Worm (Caenorhabditis elegans) whole organism, L4 larva: ENCODE measurements around the gene pars-1.
A peak's percentile ranks its signal among the peaks of the same experiment; 100 is the strongest.

Experiments
- F26F4.8 ChIP-seq: fragments of 200-800 bp; sonication (Bioruptor generic); conservative IDR thresholded peaks from 2 replicates; pipeline ENCODE4 v1.3.6; 2022; ENCODE audit warnings: missing genetic modification characterization, missing compliant biosample characterization
- F49E8.2 ChIP-seq: sonication (generic microtip); optimal IDR thresholded peaks from 2 replicates; lab custom pipeline; 2016; ENCODE audit warnings: missing compliant biosample characterization, mild to moderate bottlenecking, missing genetic modification characterization, borderline replicate concordance
- Y48G9A.11 ChIP-seq: fragments of 200-800 bp; sonication (Bioruptor generic); IDR thresholded peaks from 2 replicates; pipeline ENCODE4 v1.3.6; 2022; ENCODE audit warnings: missing genetic modification reagents, missing genetic modification characterization, missing compliant biosample characterization
- Y75B8A.6 ChIP-seq: fragments of 200-800 bp; sonication (Bioruptor generic); IDR thresholded peaks from 2 replicates; pipeline ENCODE4 v1.3.6; 2022; ENCODE audit warnings: missing genetic modification reagents, missing genetic modification characterization, missing compliant biosample characterization
- ZK337.2 ChIP-seq: fragments of 200-800 bp; sonication (Bioruptor generic); IDR thresholded peaks from 2 replicates; pipeline ENCODE4 v1.3.6; 2022; ENCODE audit warnings: missing genetic modification reagents, missing genetic modification characterization, missing compliant biosample characterization
- aly-2 ChIP-seq: sonication (generic microtip); optimal IDR thresholded peaks from 2 replicates; lab custom pipeline; 2018; ENCODE audit warnings: missing biosample characterization, missing genetic modification characterization
- arid-1 ChIP-seq: fragments of 200-800 bp; sonication (Bioruptor generic); conservative IDR thresholded peaks from 2 replicates; pipeline ENCODE4 v1.3.6; 2022; ENCODE audit warnings: missing genetic modification reagents, missing genetic modification characterization, missing compliant biosample characterization
- ceh-28 ChIP-seq: fragments of 150-350 bp; optimal IDR thresholded peaks from 2 replicates; lab custom pipeline; 2014; ENCODE audit warnings: missing biosample characterization, missing genetic modification reagents, missing genetic modification characterization
- ceh-32 ChIP-seq: sonication (generic microtip); optimal IDR thresholded peaks from 2 replicates; lab custom pipeline; 2016; ENCODE audit warnings: mild to moderate bottlenecking, missing genetic modification characterization, missing compliant biosample characterization; ENCODE audit not compliant: poor library complexity
- ceh-82 ChIP-seq: sonication (generic microtip); optimal IDR thresholded peaks from 2 replicates; lab custom pipeline; 2017; ENCODE audit warnings: missing biosample characterization, missing genetic modification characterization
- ctbp-1 ChIP-seq: fragments of 200-800 bp; sonication (Bioruptor generic); IDR thresholded peaks from 2 replicates; pipeline ENCODE4 v1.3.6; 2022; ENCODE audit warnings: missing genetic modification reagents, missing genetic modification characterization, missing compliant biosample characterization
- daf-12 ChIP-seq: fragments of 150-350 bp; optimal IDR thresholded peaks from 2 replicates; lab custom pipeline; 2014; ENCODE audit warnings: missing biosample characterization, missing genetic modification reagents, missing genetic modification characterization
- dmd-9 ChIP-seq: fragments of 200-800 bp; sonication (Bioruptor generic); IDR thresholded peaks from 2 replicates; pipeline ENCODE4 v1.3.6; 2022; ENCODE audit warnings: missing genetic modification reagents, missing genetic modification characterization, missing compliant biosample characterization
- dpl-1 ChIP-seq: fragments of 150-350 bp; optimal IDR thresholded peaks from 2 replicates; lab custom pipeline; 2014; ENCODE audit warnings: missing biosample characterization, missing genetic modification reagents, missing genetic modification characterization
- duxl-1 ChIP-seq: sonication (generic microtip); optimal IDR thresholded peaks from 2 replicates; lab custom pipeline; 2016; ENCODE audit warnings: mild to moderate bottlenecking, missing genetic modification characterization, moderate library complexity, missing compliant biosample characterization; ENCODE audit not compliant: poor library complexity
- dve-1 ChIP-seq: sonication (generic microtip); optimal IDR thresholded peaks from 2 replicates; lab custom pipeline; 2017; ENCODE audit warnings: antibody characterized with exemption, mild to moderate bottlenecking, missing genetic modification characterization, missing compliant biosample characterization; ENCODE audit not compliant: insufficient read depth
- egl-27 ChIP-seq: sonication (generic microtip); optimal IDR thresholded peaks from 3 replicates; lab custom pipeline; 2017; ENCODE audit warnings: missing biosample characterization, missing genetic modification reagents, missing genetic modification characterization
- hif-1 ChIP-seq, 2 experiments: sonication (generic microtip); optimal IDR thresholded peaks; 2 replicates each; lab custom pipeline; 2016 to 2017; ENCODE audit warnings: missing compliant biosample characterization in 2 of 2, missing genetic modification characterization in 2 of 2, missing genetic modification reagents in 2 of 2, missing genotype in 2 of 2, mild to moderate bottlenecking in 1 of 2
- jun-1 ChIP-seq: fragments of 150-350 bp; optimal IDR thresholded peaks from 2 replicates; lab custom pipeline; 2014; ENCODE audit warnings: missing biosample characterization, missing genetic modification reagents, missing genetic modification characterization
- lim-7 ChIP-seq: fragments of 200-800 bp; sonication (Bioruptor generic); IDR thresholded peaks from 2 replicates; pipeline ENCODE4 v1.3.6; 2022; ENCODE audit warnings: missing genetic modification characterization, missing compliant biosample characterization
- lin-1 ChIP-seq: fragments of 200-800 bp; sonication (Bioruptor generic); IDR thresholded peaks from 2 replicates; pipeline ENCODE4 v1.3.6; 2022; ENCODE audit warnings: missing genetic modification reagents, missing genetic modification characterization, missing compliant biosample characterization
- lin-15B ChIP-seq: fragments of 150-350 bp; sonication (generic microtip); optimal IDR thresholded peaks from 3 replicates; lab custom pipeline; 2014; ENCODE audit warnings: missing biosample characterization, missing genetic modification characterization
- lin-39 ChIP-seq: fragments of 150-350 bp; optimal IDR thresholded peaks from 2 replicates; lab custom pipeline; 2014; ENCODE audit warnings: missing biosample characterization, missing genetic modification reagents, missing genetic modification characterization
- lir-3 ChIP-seq: sonication (generic microtip); optimal IDR thresholded peaks from 2 replicates; lab custom pipeline; 2016; ENCODE audit warnings: mild to moderate bottlenecking, missing genetic modification characterization, missing compliant biosample characterization
- lsy-2 ChIP-seq, 2 experiments: fragments of 150-350 bp in 1 of 2; sonication (generic microtip) in 1 of 2; optimal IDR thresholded peaks; 2 replicates each; lab custom pipeline; 2014 to 2017; ENCODE audit warnings: missing biosample characterization in 2 of 2, missing genetic modification characterization in 2 of 2
- madf-5 ChIP-seq, 2 experiments: fragments of 200-800 bp; sonication (Bioruptor generic); IDR thresholded peaks; 2 replicates each; pipeline ENCODE4 v1.3.6; 2022; ENCODE audit warnings: missing compliant biosample characterization in 2 of 2, missing genetic modification characterization in 2 of 2
- madf-9 ChIP-seq: fragments of 200-800 bp; sonication (Bioruptor generic); conservative IDR thresholded peaks from 2 replicates; pipeline ENCODE4 v1.3.6; 2022; ENCODE audit warnings: missing genetic modification reagents, missing genetic modification characterization, missing compliant biosample characterization
- nhr-237 ChIP-seq: sonication (generic microtip); optimal IDR thresholded peaks from 2 replicates; lab custom pipeline; 2017; ENCODE audit warnings: missing biosample characterization, missing genetic modification characterization
- nhr-48 ChIP-seq: sonication (generic microtip); optimal IDR thresholded peaks from 2 replicates; lab custom pipeline; 2016; ENCODE audit warnings: mild to moderate bottlenecking, missing genetic modification characterization, missing compliant biosample characterization
- nhr-76 ChIP-seq: fragments of 150-350 bp; optimal IDR thresholded peaks from 2 replicates; lab custom pipeline; 2014; ENCODE audit warnings: missing biosample characterization, missing genetic modification characterization
- nhr-77 ChIP-seq: fragments of 150-350 bp; optimal IDR thresholded peaks from 2 replicates; lab custom pipeline; 2014; ENCODE audit warnings: missing biosample characterization, missing genetic modification characterization
- pha-4 ChIP-seq, 2 experiments: fragments of 150-350 bp in 1 of 2; fragments of 200-800 bp in 1 of 2; sonication (Bioruptor generic) in 1 of 2; IDR thresholded peaks in 1 of 2; optimal IDR thresholded peaks in 1 of 2; 2 replicates each; pipeline versions ENCODE4 v1.3.6 to Lab custom; 2014 to 2022; ENCODE audit warnings: missing genetic modification characterization in 2 of 2, missing genetic modification reagents in 2 of 2, missing biosample characterization in 1 of 2, missing compliant biosample characterization in 1 of 2
- saeg-2 ChIP-seq: fragments of 200-800 bp; sonication (Bioruptor generic); IDR thresholded peaks from 2 replicates; pipeline ENCODE4 v1.3.6; 2022; ENCODE audit warnings: missing genetic modification reagents, missing genetic modification characterization, missing compliant biosample characterization
- snpc-1.2 ChIP-seq: fragments of 200-800 bp; sonication (Bioruptor generic); IDR thresholded peaks from 2 replicates; pipeline ENCODE4 v1.3.6; 2022; ENCODE audit warnings: missing genetic modification reagents, missing genetic modification characterization, missing compliant biosample characterization
- spr-1 ChIP-seq: sonication (generic microtip); optimal IDR thresholded peaks from 2 replicates; lab custom pipeline; 2016; ENCODE audit warnings: mild to moderate bottlenecking, missing genetic modification characterization, missing compliant biosample characterization
- tag-97 ChIP-seq: fragments of 200-800 bp; sonication (Bioruptor generic); IDR thresholded peaks from 2 replicates; pipeline ENCODE4 v1.3.6; 2022; ENCODE audit warnings: missing genetic modification characterization, missing compliant biosample characterization
- tra-1 ChIP-seq: fragments of 200-800 bp; sonication (Bioruptor generic); IDR thresholded peaks from 2 replicates; pipeline ENCODE4 v1.3.6; 2022; ENCODE audit warnings: missing genetic modification reagents, missing genetic modification characterization, missing compliant biosample characterization
- vab-7 ChIP-seq: fragments of 200-800 bp; sonication (Bioruptor generic); IDR thresholded peaks from 2 replicates; pipeline ENCODE4 v1.3.6; 2022; ENCODE audit warnings: missing genetic modification reagents, missing genetic modification characterization, missing compliant biosample characterization
- zfp-2 ChIP-seq: sonication (generic microtip); optimal IDR thresholded peaks from 2 replicates; lab custom pipeline; 2016; ENCODE audit warnings: mild to moderate bottlenecking, missing genetic modification characterization, missing compliant biosample characterization
- zfp-3 ChIP-seq: fragments of 200-800 bp; sonication (Bioruptor generic); conservative IDR thresholded peaks from 2 replicates; pipeline ENCODE4 v1.3.6; 2022; ENCODE audit warnings: missing genetic modification reagents, missing genetic modification characterization, missing compliant biosample characterization
- zip-2 ChIP-seq: fragments of 150-350 bp; optimal IDR thresholded peaks from 2 replicates; lab custom pipeline; 2014; ENCODE audit warnings: missing biosample characterization, missing genetic modification characterization
- ztf-7 ChIP-seq: fragments of 150-350 bp; optimal IDR thresholded peaks from 2 replicates; lab custom pipeline; 2014; ENCODE audit warnings: missing biosample characterization, missing genetic modification characterization

Gene pars-1

DNA sequence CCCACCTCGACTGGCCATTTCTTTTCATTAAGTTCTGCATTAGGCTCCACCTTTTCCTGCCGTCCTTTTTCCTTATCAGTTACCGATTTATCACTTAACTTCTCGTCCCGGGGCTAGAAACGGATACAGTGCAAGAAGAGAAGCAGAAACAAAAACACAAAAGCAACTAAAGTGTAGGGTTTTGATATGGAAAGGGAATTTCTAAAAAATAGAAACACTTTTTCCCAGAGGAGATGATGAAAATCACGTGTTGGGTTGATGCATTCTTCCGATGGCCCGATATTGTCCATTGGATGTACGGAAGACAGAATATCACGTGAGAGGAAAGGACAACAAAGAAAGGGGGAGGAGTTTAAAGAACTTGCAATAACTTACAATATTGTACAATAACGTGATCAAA is 34.0 kb downstream of the pars-1 start (continued):
- TF ChIP-seq ceh-32 (tag; lab: Kevin White, UChicago) (no peak), nhr-77 (tag; lab: Kevin White, UChicago) (peak; percentile 7), nhr-76 (peak; percentile 40), nhr-48 (tag; lab: Kevin White, UChicago) (peak; percentile 47), saeg-2 (no peak), ctbp-1 (GFP tag; lab: Robert Waterston, UW) (no peak), spr-1 (tag; lab: Kevin White, UChicago) (no peak), tag-97 (no peak), egl-27 (tag; lab: Kevin White, UChicago) (no peak), lsy-2 (tag; optimal IDR thresholded peaks at IDR 0.05; lab: Kevin White, UChicago) (peak in 1 of 2 experiments; percentile 37), zfp-3 (GFP tag; lab: Robert Waterston, UW) (no peak), lim-7 (GFP tag; lab: Robert Waterston, UW) (0 out of 2 replicates have a peak, but pooled peaks have one; percentile 16), F26F4.8 (GFP tag; lab: Robert Waterston, UW) (no peak), snpc-1.2 (GFP tag; lab: Robert Waterston, UW) (no peak), ztf-7 (tag; lab: Kevin White, UChicago) (no peak), tra-1 (0 out of 2 replicates have a peak, but pooled peaks have one; percentile 42), pha-4 (GFP tag; IDR thresholded peaks at IDR 0.05; lab: Robert Waterston, UW) (no peak), pha-4 (tag; optimal IDR thresholded peaks at IDR 0.05; lab: Kevin White, UChicago) (no peak), zfp-2 (tag; lab: Kevin White, UChicago) (no peak), dve-1 (tag; lab: Kevin White, UChicago) (peak; percentile 72), aly-2 (tag; lab: Kevin White, UChicago) (no peak), lin-15B (tag; lab: Kevin White, UChicago) (no peak), lin-1 (GFP tag; lab: Robert Waterston, UW) (peak; percentile 36; the same call in 1 of the 2 replicates), ceh-82 (tag; lab: Kevin White, UChicago) (no peak), dmd-9 (0 out of 2 replicates have a peak, but pooled peaks have one; percentile 17), Y48G9A.11 (GFP tag; lab: Robert Waterston, UW) (no peak), dpl-1 (GFP tag; lab: Kevin White, UChicago) (peak; percentile 6), daf-12 (no peak), F49E8.2 (tag; lab: Kevin White, UChicago) (no peak), lir-3 (tag; lab: Kevin White, UChicago) (no peak), ceh-28 (tag; lab: Kevin White, UChicago) (no peak), nhr-237 (tag; lab: Kevin White, UChicago) (no peak), vab-7 (GFP tag; lab: Robert Waterston, UW) (no peak), Y75B8A.6 (GFP tag; lab: Robert Waterston, UW) (no peak), duxl-1 (tag; lab: Kevin White, UChicago) (no peak), madf-5 (GFP tag; IDR thresholded peaks at IDR 0.05; lab: Robert Waterston, UW) (no peak), hif-1 (tag; optimal IDR thresholded peaks at IDR 0.05; lab: Kevin White, UChicago) (no peak), ZK337.2 (GFP tag; lab: Robert Waterston, UW) (no peak), zip-2 (no peak), arid-1 (GFP tag; lab: Robert Waterston, UW) (no peak), madf-9 (no peak), lin-39 (tag; lab: Kevin White, UChicago) (no peak), jun-1 (no peak)
